Worm (Caenorhabditis elegans) whole organism, young adult: ENCODE measurements around the gene rpl-18.

ENCODE experiments used
- B0019.2 ChIP-seq: fragments of 200-800 bp; sonication (Bioruptor generic); conservative IDR thresholded peaks from 2 replicates; pipeline ENCODE4 v1.3.6; 2022; ENCODE audit warnings: missing genetic modification reagents, missing genetic modification characterization, missing compliant biosample characterization
- B0261.1 ChIP-seq: sonication (generic microtip); optimal IDR thresholded peaks from 2 replicates; lab custom pipeline; 2016; ENCODE audit warnings: mild to moderate bottlenecking, missing genetic modification characterization, moderate library complexity, missing compliant biosample characterization
- F33H1.4 ChIP-seq: fragments of 200-800 bp; sonication (Bioruptor generic); IDR thresholded peaks from 2 replicates; pipeline ENCODE4 v1.3.6; 2022; ENCODE audit warnings: missing genetic modification reagents, missing genetic modification characterization, missing compliant biosample characterization
- F55B11.4 ChIP-seq: sonication (generic microtip); optimal IDR thresholded peaks from 2 replicates; lab custom pipeline; 2016; ENCODE audit warnings: missing compliant biosample characterization, missing genetic modification characterization, borderline replicate concordance; ENCODE audit not compliant: insufficient read depth
- F57A8.1 ChIP-seq: fragments of 200-800 bp; sonication (Bioruptor generic); optimal IDR thresholded peaks from 2 replicates; lab custom pipeline; 2018; ENCODE audit warnings: mild to moderate bottlenecking, missing genetic modification characterization, moderate library complexity, missing compliant biosample characterization
- K11D2.4 ChIP-seq: fragments of 200-800 bp; sonication (Bioruptor generic); IDR thresholded peaks from 2 replicates; pipeline ENCODE4 v1.3.6; 2022; ENCODE audit warnings: missing genetic modification reagents, missing genetic modification characterization, missing compliant biosample characterization
- T07F8.4 ChIP-seq: sonication (generic microtip); optimal IDR thresholded peaks from 2 replicates; lab custom pipeline; 2016; ENCODE audit warnings: mild to moderate bottlenecking, missing genetic modification characterization, moderate library complexity, missing compliant biosample characterization
- T26A5.8 ChIP-seq: sonication (generic microtip); optimal IDR thresholded peaks from 2 replicates; lab custom pipeline; 2016; ENCODE audit warnings: missing genetic modification characterization, missing compliant biosample characterization
- Y53F4B.3 ChIP-seq: fragments of 200-800 bp; sonication (Bioruptor generic); IDR thresholded peaks from 2 replicates; pipeline ENCODE4 v1.3.6; 2022; ENCODE audit warnings: missing genetic modification reagents, missing genetic modification characterization, missing compliant biosample characterization
- Y53G8AR.9 ChIP-seq: fragments of 200-800 bp; sonication (Bioruptor generic); conservative IDR thresholded peaks from 2 replicates; pipeline ENCODE4 v1.3.6; 2022; ENCODE audit warnings: missing genetic modification reagents, missing genetic modification characterization, missing compliant biosample characterization
- Y95B8A.8 ChIP-seq: fragments of 200-800 bp; sonication (Bioruptor generic); IDR thresholded peaks from 2 replicates; pipeline ENCODE4 v1.3.6; 2022; ENCODE audit warnings: missing genetic modification reagents, missing genetic modification characterization, missing compliant biosample characterization
- ama-1 ChIP-seq, 3 experiments: fragments of 150-350 bp in 1 of 3; sonication (generic microtip) in 2 of 3; optimal IDR thresholded peaks; 2 replicates each; lab custom pipeline; 2014 to 2018; ENCODE audit warnings: missing biosample characterization in 2 of 3, missing genetic modification characterization in 2 of 3, missing genetic modification reagents in 2 of 3
- athp-1 ChIP-seq: sonication (generic microtip); optimal IDR thresholded peaks from 2 replicates; lab custom pipeline; 2017; ENCODE audit warnings: mild to moderate bottlenecking, missing genetic modification characterization, missing compliant biosample characterization
- attf-6 ChIP-seq: fragments of 200-800 bp; sonication (Bioruptor generic); IDR thresholded peaks from 2 replicates; pipeline ENCODE4 v1.3.6; 2022; ENCODE audit warnings: missing genetic modification reagents, missing genetic modification characterization, missing compliant biosample characterization
- ccch-3 ChIP-seq: fragments of 200-800 bp; sonication (Bioruptor generic); optimal IDR thresholded peaks from 2 replicates; lab custom pipeline; 2018; ENCODE audit warnings: mild to moderate bottlenecking, missing genetic modification characterization, missing compliant biosample characterization
- cebp-2 ChIP-seq: fragments of 200-800 bp; sonication (Bioruptor generic); IDR thresholded peaks from 2 replicates; pipeline ENCODE4 v1.3.6; 2022; ENCODE audit warnings: missing genetic modification characterization, missing compliant biosample characterization
- ceh-91 ChIP-seq: fragments of 200-800 bp; sonication (Bioruptor generic); IDR thresholded peaks from 2 replicates; pipeline ENCODE4 v1.3.6; 2022; ENCODE audit warnings: missing genetic modification reagents, missing genetic modification characterization, missing compliant biosample characterization
- chd-7 ChIP-seq: sonication (generic microtip); optimal IDR thresholded peaks from 2 replicates; lab custom pipeline; 2016; ENCODE audit warnings: mild to moderate bottlenecking, missing genetic modification characterization, moderate library complexity, missing compliant biosample characterization
- die-1 ChIP-seq: sonication (generic microtip); optimal IDR thresholded peaks from 2 replicates; lab custom pipeline; 2016; ENCODE audit warnings: missing genotype, mild to moderate bottlenecking, missing genetic modification characterization, missing compliant biosample characterization
- dpl-1 ChIP-seq: fragments of 150-350 bp; optimal IDR thresholded peaks from 2 replicates; lab custom pipeline; 2014; ENCODE audit warnings: missing biosample characterization, missing genetic modification reagents, missing genetic modification characterization
- egl-44 ChIP-seq: fragments of 200-800 bp; sonication (Bioruptor generic); IDR thresholded peaks from 2 replicates; pipeline ENCODE4 v1.3.6; 2022; ENCODE audit warnings: missing genetic modification reagents, missing genetic modification characterization, missing compliant biosample characterization
- ets-4 ChIP-seq: fragments of 200-800 bp; sonication (Bioruptor generic); optimal IDR thresholded peaks from 2 replicates; lab custom pipeline; 2018; ENCODE audit warnings: mild to moderate bottlenecking, missing genetic modification characterization, missing compliant biosample characterization
- gei-17 ChIP-seq: fragments of 200-800 bp; sonication (Bioruptor generic); optimal IDR thresholded peaks from 2 replicates; lab custom pipeline; 2018; ENCODE audit warnings: mild to moderate bottlenecking, missing genetic modification characterization, missing compliant biosample characterization
- him-1 ChIP-seq: sonication (generic microtip); optimal IDR thresholded peaks from 2 replicates; lab custom pipeline; 2016; ENCODE audit warnings: missing genotype, missing genetic modification reagents, missing genetic modification characterization, missing compliant biosample characterization
- hlh-12 ChIP-seq: sonication (generic microtip); optimal IDR thresholded peaks from 2 replicates; lab custom pipeline; 2016; ENCODE audit warnings: missing genetic modification characterization, missing compliant biosample characterization
- hmg-20 ChIP-seq: fragments of 200-800 bp; sonication (Bioruptor generic); IDR thresholded peaks from 2 replicates; pipeline ENCODE4 v1.3.6; 2022; ENCODE audit warnings: missing genetic modification reagents, missing genetic modification characterization, missing compliant biosample characterization
- lag-1 ChIP-seq: fragments of 200-800 bp; sonication (Bioruptor generic); IDR thresholded peaks from 2 replicates; pipeline ENCODE4 v1.3.6; 2022; ENCODE audit warnings: missing genetic modification reagents, missing genetic modification characterization, missing compliant biosample characterization
- let-607 ChIP-seq, 2 experiments: fragments of 200-800 bp in 1 of 2; sonication (Bioruptor generic) in 1 of 2; sonication (generic microtip) in 1 of 2; optimal IDR thresholded peaks; 2 replicates each; lab custom pipeline; 2016 to 2018; ENCODE audit warnings: mild to moderate bottlenecking in 2 of 2, missing compliant biosample characterization in 2 of 2, missing genetic modification characterization in 2 of 2, moderate library complexity in 2 of 2, missing genotype in 1 of 2
- lin-26 ChIP-seq: fragments of 200-800 bp; sonication (Bioruptor generic); IDR thresholded peaks from 2 replicates; pipeline ENCODE4 v1.3.6; 2022; ENCODE audit warnings: missing genetic modification reagents, missing genetic modification characterization, missing compliant biosample characterization
- lin-35 ChIP-seq, 3 experiments: fragments of 150-350 bp in 2 of 3; sonication (generic microtip) in 1 of 3; optimal IDR thresholded peaks; 2 replicates each; lab custom pipeline; 2014 to 2018; ENCODE audit warnings: missing biosample characterization in 3 of 3, missing genetic modification characterization in 3 of 3, missing genetic modification reagents in 3 of 3
- madf-10 ChIP-seq: sonication (generic microtip); optimal IDR thresholded peaks from 2 replicates; lab custom pipeline; 2016; ENCODE audit warnings: mild to moderate bottlenecking, missing genetic modification characterization, missing compliant biosample characterization
- madf-6 ChIP-seq: fragments of 200-800 bp; sonication (Bioruptor generic); IDR thresholded peaks from 2 replicates; pipeline ENCODE4 v1.3.6; 2022; ENCODE audit warnings: missing genetic modification reagents, missing genetic modification characterization, missing compliant biosample characterization
- madf-8 ChIP-seq: fragments of 200-800 bp; sonication (Bioruptor generic); conservative IDR thresholded peaks from 2 replicates; pipeline ENCODE4 v1.3.6; 2022; ENCODE audit warnings: missing genetic modification reagents, missing genetic modification characterization, missing compliant biosample characterization
- mcd-1 ChIP-seq: fragments of 200-800 bp; sonication (Bioruptor generic); IDR thresholded peaks from 2 replicates; pipeline ENCODE4 v1.3.6; 2022; ENCODE audit warnings: missing genetic modification reagents, missing genetic modification characterization, missing compliant biosample characterization
- nfya-1 ChIP-seq: sonication (generic microtip); optimal IDR thresholded peaks from 2 replicates; lab custom pipeline; 2017; ENCODE audit warnings: antibody characterized with exemption, missing compliant biosample characterization, missing genetic modification characterization, borderline replicate concordance; ENCODE audit not compliant: insufficient read depth
- nhr-179 ChIP-seq: sonication (generic microtip); optimal IDR thresholded peaks from 2 replicates; lab custom pipeline; 2016; ENCODE audit warnings: mild to moderate bottlenecking, missing genetic modification characterization, missing compliant biosample characterization
- nhr-90 ChIP-seq: sonication (generic microtip); optimal IDR thresholded peaks from 2 replicates; lab custom pipeline; 2016; ENCODE audit warnings: missing genotype, mild to moderate bottlenecking, missing genetic modification characterization, missing compliant biosample characterization
- snpc-1.1 ChIP-seq: sonication (generic microtip); optimal IDR thresholded peaks from 2 replicates; lab custom pipeline; 2017; ENCODE audit warnings: missing genetic modification characterization, mild to moderate bottlenecking, missing compliant biosample characterization, antibody characterized with exemption, moderate library complexity, missing genotype, missing genetic modification reagents; ENCODE audit not compliant: insufficient read depth
- snpc-4 ChIP-seq, 5 experiments: fragments of 150-350 bp in 1 of 5; sonication (generic microtip) in 4 of 5; optimal IDR thresholded peaks; 2 replicates each; lab custom pipeline; 2014 to 2018; ENCODE audit warnings: missing genetic modification characterization in 5 of 5, missing biosample characterization in 3 of 5, antibody characterized with exemption in 2 of 5, mild to moderate bottlenecking in 2 of 5, missing compliant biosample characterization in 2 of 5, missing genotype in 2 of 5, moderate library complexity in 2 of 5, missing genetic modification reagents in 1 of 5
- unc-62 ChIP-seq: fragments of 150-350 bp; optimal IDR thresholded peaks from 2 replicates; lab custom pipeline; 2014; ENCODE audit warnings: missing biosample characterization, missing genetic modification reagents, missing genetic modification characterization
- zfh-2 ChIP-seq: fragments of 200-800 bp; sonication (Bioruptor generic); conservative IDR thresholded peaks from 2 replicates; pipeline ENCODE4 v1.3.6; 2022; ENCODE audit warnings: missing genetic modification reagents, missing genetic modification characterization, missing compliant biosample characterization
- ztf-18 ChIP-seq: sonication (generic microtip); optimal IDR thresholded peaks from 2 replicates; lab custom pipeline; 2016; ENCODE audit warnings: missing genotype, mild to moderate bottlenecking, missing genetic modification characterization, missing compliant biosample characterization
- ztf-22 ChIP-seq: fragments of 200-800 bp; sonication (Bioruptor generic); optimal IDR thresholded peaks from 2 replicates; lab custom pipeline; 2018; ENCODE audit warnings: mild to moderate bottlenecking, missing genetic modification characterization, moderate library complexity, missing compliant biosample characterization
- ztf-3 ChIP-seq: fragments of 200-800 bp; sonication (Bioruptor generic); optimal IDR thresholded peaks from 2 replicates; lab custom pipeline; 2018; ENCODE audit warnings: mild to moderate bottlenecking, missing genetic modification characterization, missing compliant biosample characterization
- ztf-6 ChIP-seq: fragments of 200-800 bp; sonication (Bioruptor generic); IDR thresholded peaks from 2 replicates; pipeline ENCODE4 v1.3.6; 2022; ENCODE audit warnings: missing genetic modification reagents, missing genetic modification characterization, missing compliant biosample characterization

The rpl-18 gene

DNA sequence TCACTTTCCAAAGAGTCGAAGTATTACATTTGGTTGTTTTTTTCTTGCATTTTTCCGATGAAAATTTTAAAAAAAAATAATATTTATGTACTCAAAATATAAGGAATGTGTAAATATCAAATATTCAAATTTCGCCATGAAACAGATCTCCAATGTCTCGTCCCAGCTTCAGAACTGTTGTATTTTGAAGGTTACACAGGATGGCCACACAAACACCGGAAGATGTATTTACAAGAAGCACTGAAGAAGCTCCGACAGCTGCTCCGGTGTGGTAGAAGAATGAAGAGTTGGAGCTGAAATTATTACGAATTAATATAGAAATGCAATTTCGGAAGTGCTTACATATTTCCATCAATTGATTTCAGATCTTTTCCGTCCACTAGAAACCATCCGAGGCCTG is 4.7 kb downstream of the rpl-18 start:
- TF ChIP-seq athp-1 (tag; lab: Kevin White, UChicago): peak; percentile 26
- TF ChIP-seq Y53G8AR.9 (GFP tag; lab: Robert Waterston, UW): no peak
- TF ChIP-seq chd-7: no peak
- TF ChIP-seq ztf-18 (tag; lab: Kevin White, UChicago): peak; percentile 20
- TF ChIP-seq ccch-3: no peak
- no peak for TF ChIP-seq lin-26 (GFP tag; lab: Robert Waterston, UW)
- no peak for TF ChIP-seq mcd-1
- TF ChIP-seq hlh-12 (tag; lab: Kevin White, UChicago): no peak
- no peak for TF ChIP-seq ztf-3 (GFP tag; lab: Kevin White, UChicago)
- no peak for TF ChIP-seq let-607 (tag; optimal IDR thresholded peaks at IDR 0.05; lab: Kevin White, UChicago)
- no peak for TF ChIP-seq madf-10 (tag; lab: Kevin White, UChicago)
- TF ChIP-seq ets-4: no peak
- TF ChIP-seq madf-6 (GFP tag; lab: Robert Waterston, UW): no peak
- no peak for TF ChIP-seq B0019.2 (GFP tag; lab: Robert Waterston, UW)
- TF ChIP-seq K11D2.4 (GFP tag; lab: Robert Waterston, UW): no peak
- no peak for TF ChIP-seq T07F8.4 (tag; lab: Kevin White, UChicago)
- no peak for TF ChIP-seq nfya-1
- no peak for TF ChIP-seq nhr-90 (tag; lab: Kevin White, UChicago)
- TF ChIP-seq egl-44 (GFP tag; lab: Robert Waterston, UW): no peak
- no peak for TF ChIP-seq ztf-22 (GFP tag; lab: Kevin White, UChicago)
- no peak for TF ChIP-seq ztf-6 (GFP tag; lab: Robert Waterston, UW)
- no peak for TF ChIP-seq F57A8.1
- no peak for TF ChIP-seq unc-62 (GFP tag; lab: Kevin White, UChicago)
- no peak for TF ChIP-seq ama-1 (optimal IDR thresholded peaks at IDR 0.05; lab: Kevin White, UChicago)
- TF ChIP-seq ama-1 (GFP tag; optimal IDR thresholded peaks at IDR 0.05; lab: Kevin White, UChicago): peak in 1 of 2 experiments; percentile 19
- peak; percentile 74; the same call in 1 of the 2 replicates for TF ChIP-seq attf-6 (GFP tag; lab: Robert Waterston, UW)
- TF ChIP-seq zfh-2: no peak
- TF ChIP-seq nhr-179 (tag; lab: Kevin White, UChicago): no peak
- TF ChIP-seq snpc-4 (GFP tag; optimal IDR thresholded peaks at IDR 0.05; lab: Kevin White, UChicago): no peak
- TF ChIP-seq snpc-4 (tag; optimal IDR thresholded peaks at IDR 0.05; lab: Kevin White, UChicago): peak in 1 of 4 experiments; percentile 73
- TF ChIP-seq hmg-20: no peak
- no peak for TF ChIP-seq F55B11.4 (tag; lab: Kevin White, UChicago)
- TF ChIP-seq lag-1: no peak
- TF ChIP-seq die-1 (tag; lab: Kevin White, UChicago): no peak
- peak; percentile 22 for TF ChIP-seq him-1 (tag; lab: Kevin White, UChicago)
- no peak for TF ChIP-seq lin-35 (GFP tag; optimal IDR thresholded peaks at IDR 0.05; lab: Kevin White, UChicago)
- no peak for TF ChIP-seq B0261.1 (tag; lab: Kevin White, UChicago)
- TF ChIP-seq F33H1.4 (GFP tag; lab: Robert Waterston, UW): 0 out of 2 replicates have a peak, but pooled peaks have one; percentile 6

DNA sequence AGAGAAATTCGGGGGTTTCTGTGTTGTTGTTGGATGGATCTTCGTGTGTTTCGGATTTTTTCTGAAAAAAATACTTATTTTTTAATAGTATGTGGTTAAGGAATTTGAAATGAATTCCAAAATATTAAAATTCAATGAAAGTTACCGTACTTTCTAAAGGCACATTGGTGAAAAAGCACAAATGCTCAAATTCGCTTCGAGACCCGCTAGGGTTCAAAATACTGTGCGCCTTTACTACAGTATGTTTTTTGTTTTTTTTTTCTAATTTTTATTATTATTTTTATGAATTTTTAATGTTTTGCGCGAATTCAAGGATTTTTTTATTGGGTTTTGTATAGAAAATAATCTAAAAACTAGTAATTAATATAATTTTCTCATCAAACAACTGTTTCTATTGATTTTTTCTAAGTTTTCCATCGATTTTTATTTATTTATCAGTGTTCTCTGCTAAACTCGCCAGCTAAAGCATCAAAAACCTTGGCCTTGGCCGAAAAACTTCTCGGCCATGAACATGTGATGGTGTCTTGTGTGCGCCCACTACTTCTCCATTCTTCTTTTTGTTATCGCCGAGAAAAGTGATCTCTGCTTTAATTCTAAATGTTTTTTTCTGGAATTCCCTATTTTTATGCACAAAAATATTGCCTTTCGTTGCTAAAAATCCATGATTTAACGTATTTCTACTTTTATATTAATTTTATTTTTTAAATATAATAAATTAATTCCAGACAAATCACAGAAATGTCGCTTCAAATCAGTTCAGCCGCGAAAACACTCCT is 5.8 kb downstream of the rpl-18 start, which contains the start of gene iscu-1:
TSS of gene iscu-1 (plus strand) at position 726 of the 776 bp plus-strand sequence.
- TF ChIP-seq attf-6 (GFP tag; lab: Robert Waterston, UW) (peak; percentile 91), snpc-1.1 (tag; lab: Kevin White, UChicago) (no peak), dpl-1 (peak; percentile 7), ama-1 (optimal IDR thresholded peaks at IDR 0.05; lab: Kevin White, UChicago) (no peak), ama-1 (GFP tag; optimal IDR thresholded peaks at IDR 0.05; lab: Kevin White, UChicago) (no peak), ceh-91 (GFP tag; lab: Robert Waterston, UW) (peak; percentile 21; the same call in 1 of the 2 replicates), T26A5.8 (no peak), gei-17 (no peak), T07F8.4 (tag; lab: Kevin White, UChicago) (no peak), let-607 (tag; optimal IDR thresholded peaks at IDR 0.05; lab: Kevin White, UChicago) (no peak), Y53F4B.3 (GFP tag; lab: Robert Waterston, UW) (no peak), Y95B8A.8 (GFP tag; lab: Robert Waterston, UW) (0 out of 2 replicates have a peak, but pooled peaks have one; percentile 28), snpc-4 (GFP tag; optimal IDR thresholded peaks at IDR 0.05; lab: Kevin White, UChicago) (peak; percentile 76), snpc-4 (tag; optimal IDR thresholded peaks at IDR 0.05; lab: Kevin White, UChicago) (peak in 3 of 4 experiments; percentile 86 to 91 (median 89)), madf-8 (GFP tag; lab: Robert Waterston, UW) (peak; percentile 73), cebp-2 (no peak)
